Worm (Caenorhabditis elegans) whole organism, L3 larva: ENCODE data around the gene F58E2.4.
"Not testable (repeated sequence)": the region's sequence is repeated elsewhere in the genome, so short reads cannot be mapped to it uniquely, and the experiment has no call there.

Source experiments
- aly-2 ChIP-seq: fragments of 150-350 bp; optimal IDR thresholded peaks from 2 replicates; lab custom pipeline; 2014; ENCODE audit warnings: missing biosample characterization, missing genetic modification characterization
- ama-1 ChIP-seq: fragments of 150-350 bp; optimal IDR thresholded peaks from 2 replicates; lab custom pipeline; 2018
- ceh-16 ChIP-seq: sonication (generic microtip); optimal IDR thresholded peaks from 2 replicates; lab custom pipeline; 2017; ENCODE audit warnings: missing biosample characterization, missing genetic modification characterization
- ceh-28 ChIP-seq: fragments of 150-350 bp; optimal IDR thresholded peaks from 2 replicates; lab custom pipeline; 2014; ENCODE audit warnings: missing biosample characterization, missing genetic modification reagents, missing genetic modification characterization
- daf-12 ChIP-seq: fragments of 150-350 bp; optimal IDR thresholded peaks from 2 replicates; lab custom pipeline; 2014; ENCODE audit warnings: missing biosample characterization, missing genetic modification reagents, missing genetic modification characterization
- elt-1 ChIP-seq: fragments of 150-350 bp; optimal IDR thresholded peaks from 2 replicates; lab custom pipeline; 2014; ENCODE audit warnings: missing biosample characterization, missing genetic modification characterization
- elt-2 ChIP-seq: sonication (generic microtip); optimal IDR thresholded peaks from 2 replicates; lab custom pipeline; 2016; ENCODE audit warnings: missing genetic modification reagents, mild to moderate bottlenecking, missing genetic modification characterization, missing compliant biosample characterization
- elt-3 ChIP-seq, 3 experiments: fragments of 150-350 bp in 1 of 3; sonication (generic microtip) in 2 of 3; optimal IDR thresholded peaks; 2 replicates in 2 of 3; 4 replicates in 1 of 3; lab custom pipeline; 2014 to 2017; ENCODE audit warnings: missing biosample characterization in 3 of 3, missing genetic modification characterization in 3 of 3
- fos-1 ChIP-seq: fragments of 150-350 bp; optimal IDR thresholded peaks from 2 replicates; lab custom pipeline; 2014; ENCODE audit warnings: missing biosample characterization, missing genetic modification characterization
- hmg-11 ChIP-seq: sonication (generic microtip); optimal IDR thresholded peaks from 2 replicates; lab custom pipeline; 2016; ENCODE audit warnings: missing genetic modification characterization, missing compliant biosample characterization
- jun-1 ChIP-seq: fragments of 150-350 bp; optimal IDR thresholded peaks from 2 replicates; lab custom pipeline; 2014; ENCODE audit warnings: missing biosample characterization, missing genetic modification reagents, missing genetic modification characterization
- lin-15B ChIP-seq: fragments of 150-350 bp; optimal IDR thresholded peaks from 2 replicates; lab custom pipeline; 2014; ENCODE audit warnings: missing biosample characterization, missing genetic modification characterization
- mdl-1 ChIP-seq: fragments of 150-350 bp; optimal IDR thresholded peaks from 2 replicates; lab custom pipeline; 2014; ENCODE audit warnings: missing biosample characterization, missing genetic modification characterization
- mml-1 ChIP-seq: fragments of 150-350 bp; sonication (generic microtip); optimal IDR thresholded peaks from 3 replicates; lab custom pipeline; 2014; ENCODE audit warnings: missing biosample characterization, missing genetic modification characterization
- nfya-1 ChIP-seq: sonication (generic microtip); optimal IDR thresholded peaks from 2 replicates; lab custom pipeline; 2017; ENCODE audit warnings: missing genetic modification characterization, mild to moderate bottlenecking, missing compliant biosample characterization, antibody characterized with exemption, moderate library complexity; ENCODE audit not compliant: insufficient read depth
- nhr-12 ChIP-seq: fragments of 150-350 bp; optimal IDR thresholded peaks from 2 replicates; lab custom pipeline; 2014; ENCODE audit warnings: missing biosample characterization, missing genetic modification characterization
- nhr-23 ChIP-seq: fragments of 150-350 bp; optimal IDR thresholded peaks from 2 replicates; lab custom pipeline; 2014; ENCODE audit warnings: missing biosample characterization, missing genetic modification reagents, missing genetic modification characterization
- nhr-237 ChIP-seq: fragments of 150-350 bp; optimal IDR thresholded peaks from 2 replicates; lab custom pipeline; 2014; ENCODE audit warnings: missing biosample characterization, missing genetic modification characterization
- nhr-25 ChIP-seq: sonication (generic microtip); optimal IDR thresholded peaks from 2 replicates; lab custom pipeline; 2017; ENCODE audit warnings: missing biosample characterization, missing genetic modification characterization
- nhr-28 ChIP-seq: fragments of 150-350 bp; optimal IDR thresholded peaks from 2 replicates; lab custom pipeline; 2014; ENCODE audit warnings: missing biosample characterization, missing genetic modification characterization
- nhr-43 ChIP-seq: sonication (generic microtip); optimal IDR thresholded peaks from 2 replicates; lab custom pipeline; 2016; ENCODE audit warnings: mild to moderate bottlenecking, missing genetic modification characterization, missing compliant biosample characterization; ENCODE audit not compliant: poor library complexity, severe bottlenecking
- nhr-67 ChIP-seq: fragments of 150-350 bp; optimal IDR thresholded peaks from 2 replicates; lab custom pipeline; 2014; ENCODE audit warnings: missing biosample characterization, missing genetic modification characterization
- nhr-76 ChIP-seq: fragments of 150-350 bp; sonication (generic microtip); optimal IDR thresholded peaks from 5 replicates; lab custom pipeline; 2014; ENCODE audit warnings: missing biosample characterization, missing genetic modification characterization
- pha-4 ChIP-seq: fragments of 150-350 bp; optimal IDR thresholded peaks from 2 replicates; lab custom pipeline; 2014; ENCODE audit warnings: missing biosample characterization, missing genetic modification reagents, missing genetic modification characterization
- pqm-1 ChIP-seq: fragments of 150-350 bp; optimal IDR thresholded peaks from 2 replicates; lab custom pipeline; 2017; ENCODE audit warnings: missing biosample characterization, missing genetic modification characterization, inconsistent platforms
- sea-2 ChIP-seq: fragments of 150-350 bp; sonication (generic microtip); optimal IDR thresholded peaks from 4 replicates; lab custom pipeline; 2014; ENCODE audit warnings: missing biosample characterization, missing genetic modification reagents, missing genetic modification characterization
- snpc-4 ChIP-seq: fragments of 150-350 bp; optimal IDR thresholded peaks from 2 replicates; lab custom pipeline; 2014; ENCODE audit warnings: missing biosample characterization, missing genetic modification characterization
- tbx-2 ChIP-seq: sonication (generic microtip); optimal IDR thresholded peaks from 2 replicates; lab custom pipeline; 2016; ENCODE audit warnings: mild to moderate bottlenecking, missing genetic modification characterization, missing compliant biosample characterization
- unc-39 ChIP-seq: sonication (generic microtip); optimal IDR thresholded peaks from 4 replicates; lab custom pipeline; 2017; ENCODE audit warnings: missing biosample characterization, missing genetic modification characterization
- unc-62 ChIP-seq: fragments of 150-350 bp; sonication (generic microtip); optimal IDR thresholded peaks from 4 replicates; lab custom pipeline; 2014; ENCODE audit warnings: missing biosample characterization, missing genetic modification reagents, missing genetic modification characterization
- ztf-11 ChIP-seq: fragments of 150-350 bp; optimal IDR thresholded peaks from 2 replicates; lab custom pipeline; 2014; ENCODE audit warnings: missing biosample characterization, missing genetic modification characterization
- ztf-4 ChIP-seq: fragments of 150-350 bp; optimal IDR thresholded peaks from 2 replicates; lab custom pipeline; 2014; ENCODE audit warnings: missing biosample characterization, missing genetic modification characterization

The F58E2.4 gene

DNA sequence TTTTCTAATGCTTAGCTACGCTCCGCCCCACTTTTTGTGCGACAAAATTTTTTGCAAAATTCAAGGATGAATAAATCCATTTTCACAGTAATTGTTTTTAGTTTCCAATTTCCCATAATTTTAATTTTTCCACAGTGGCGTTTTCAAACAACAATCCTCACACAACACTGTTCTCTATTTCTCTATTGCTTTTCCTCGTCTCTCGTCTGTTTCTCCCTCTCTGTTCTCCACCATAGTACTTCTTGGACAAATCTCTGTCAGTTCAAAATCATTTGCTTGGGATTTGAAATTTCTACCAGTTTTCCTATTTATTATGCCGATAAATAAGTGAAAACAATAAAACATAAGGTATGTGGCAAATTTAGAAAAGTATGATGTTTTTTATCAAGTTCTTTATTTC is at the start of gene F58E2.4:
F58E2.4 (plus strand) TSS at position 134 of the 400 bp plus-strand sequence.
- no peak for TF ChIP-seq snpc-4
- TF ChIP-seq, all 47 proteins: peak for 0

- TF ChIP-seq snpc-4 (no peak), nhr-67 (no peak), mdl-1 (no peak), nhr-43 (tag; lab: Kevin White, UChicago) (no peak), hmg-11 (tag; lab: Kevin White, UChicago) (no peak), jun-1 (tag; lab: Kevin White, UChicago) (no peak), pha-4 (tag; lab: Kevin White, UChicago) (no peak), unc-39 (tag; lab: Kevin White, UChicago) (no peak), mml-1 (tag; lab: Kevin White, UChicago) (no peak), nhr-23 (tag; lab: Kevin White, UChicago) (no peak), lin-15B (tag; lab: Kevin White, UChicago) (no peak), ama-1 (no peak), unc-62 (GFP tag; lab: Kevin White, UChicago) (no peak), daf-12 (tag; lab: Kevin White, UChicago) (no peak), aly-2 (no peak)
These were observed 47.8 kb upstream of the F58E2.4 start, which contains the start of gene lgc-9 for ce11 chrIV:3415383-3415782. Gene lgc-9 (plus strand): TSS chrIV:3415683.

DNA sequence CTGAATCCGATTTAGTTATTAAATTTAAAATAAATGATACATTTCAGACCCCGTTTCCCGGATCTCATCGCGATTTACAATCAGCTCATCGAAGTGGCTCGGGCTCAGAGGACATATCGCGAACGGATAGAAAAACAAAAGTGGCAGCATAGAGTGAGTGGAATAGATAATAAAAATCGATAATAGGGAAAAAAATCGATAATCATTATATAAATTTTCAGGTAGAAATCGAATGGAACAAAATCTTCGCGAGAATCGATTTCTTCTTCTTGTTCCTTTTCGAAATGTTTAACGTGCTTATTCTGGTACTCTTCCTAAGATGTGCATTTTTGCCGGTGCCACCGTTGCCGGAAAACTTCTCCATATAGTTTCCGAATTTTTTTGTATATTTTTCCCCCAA is 44.4 kb upstream of the F58E2.4 start:
- TF ChIP-seq aly-2 = no peak
- TF ChIP-seq tbx-2 = no peak
- peak; percentile 39 for TF ChIP-seq ceh-28 (tag; lab: Kevin White, UChicago)
- TF ChIP-seq sea-2 (GFP tag; lab: Kevin White, UChicago) = no peak
- no peak for TF ChIP-seq lin-15B (tag; lab: Kevin White, UChicago)

- TF ChIP-seq nhr-67 (no peak), fos-1 (tag; lab: Kevin White, UChicago) (no peak)
These were observed 40.7 kb upstream of the F58E2.4 start, which contains the start of gene C04C3.6 for ce11 chrIV:3422516-3422915. Gene C04C3.6 (minus strand): TSS chrIV:3422616.

ce11 chrIV:3428434-3428950 is 34.7 kb upstream of the F58E2.4 start, which contains the start of the genes C04C3.9 and srz-60:
Gene C04C3.9 (minus strand): TSS chrIV:3428534.
Gene srz-60 (plus strand): TSS chrIV:3428900.
- no peak for TF ChIP-seq ztf-11 (tag; lab: Kevin White, UChicago)
- no peak for TF ChIP-seq nhr-28 (tag; lab: Kevin White, UChicago)
- TF ChIP-seq ceh-16 (tag; lab: Kevin White, UChicago) = no peak
- TF ChIP-seq, all 47 proteins: peak for 0

- TF ChIP-seq tbx-2; nhr-12 (tag; lab: Kevin White, UChicago); ztf-4 (tag; lab: Kevin White, UChicago): not testable (repeated sequence)
- TF ChIP-seq, all 47 proteins: peak for 0; not testable (repeated sequence) for 47
These were observed 29.8 kb upstream of the F58E2.4 start, which contains the start of gene C04C3.7 for ce11 chrIV:3433387-3433786. Gene C04C3.7 (minus strand): TSS chrIV:3433487.

DNA sequence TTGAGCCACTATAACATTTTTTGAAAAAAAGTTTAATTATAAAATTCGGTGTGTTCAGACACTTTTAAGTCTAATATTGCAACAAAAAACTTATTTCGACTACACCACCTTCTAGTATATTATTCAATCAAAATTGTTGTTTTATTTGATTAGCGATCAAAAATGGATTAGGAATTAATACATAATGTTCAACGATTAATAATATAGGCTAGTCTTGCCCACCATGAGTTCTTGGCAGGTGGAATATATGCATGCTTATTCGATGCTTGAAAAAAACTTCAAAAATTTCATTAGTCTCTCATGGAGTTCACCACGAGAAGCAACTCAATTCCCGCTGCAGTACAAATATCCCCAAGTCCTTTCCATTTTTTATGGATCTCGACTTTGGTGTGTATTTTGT is 27.2 kb upstream of the F58E2.4 start, which contains the start of gene srz-32:
srz-32 (plus strand) TSS at position 301 of the 400 bp plus-strand sequence.
- TF ChIP-seq aly-2 = no peak
- TF ChIP-seq pqm-1 (tag; lab: Kevin White, UChicago) = no peak
- no peak for TF ChIP-seq nfya-1
- TF ChIP-seq sea-2 (GFP tag; lab: Kevin White, UChicago) = no peak
- TF ChIP-seq tbx-2 = no peak
- TF ChIP-seq, all 47 proteins: peak for 0

DNA sequence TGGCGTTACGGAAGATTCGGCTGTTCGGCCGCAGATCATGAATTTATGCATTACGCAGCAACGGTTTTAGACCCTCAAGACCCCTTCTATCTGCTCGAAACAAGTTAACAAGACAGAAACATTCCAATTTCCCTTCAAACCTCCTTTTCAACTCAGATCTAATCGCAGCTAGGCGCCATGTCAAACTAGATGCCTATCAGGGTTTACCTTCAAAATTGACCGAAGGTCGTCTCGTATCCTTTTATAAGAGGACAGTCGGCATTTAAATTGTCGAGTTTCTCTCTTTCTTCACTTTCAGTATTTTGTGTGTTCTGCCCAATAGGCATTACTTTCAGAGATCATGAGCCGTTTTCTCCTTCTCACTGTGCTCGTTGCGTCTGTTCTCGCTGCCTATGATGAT is 25.2 kb upstream of the F58E2.4 start, which contains the start of gene grd-13:
grd-13 (plus strand) TSS at position 291 of the 400 bp plus-strand sequence.
- TF ChIP-seq nfya-1 = no peak
- TF ChIP-seq elt-1 (tag; lab: Kevin White, UChicago) = peak; percentile 89
- no peak for TF ChIP-seq hmg-11 (tag; lab: Kevin White, UChicago)
- TF ChIP-seq nhr-25 (tag; lab: Kevin White, UChicago) = peak; percentile 71
- no peak for TF ChIP-seq elt-2
- no peak for TF ChIP-seq nhr-237
- TF ChIP-seq pqm-1 (tag; lab: Kevin White, UChicago) = no peak
- no peak for TF ChIP-seq nhr-76 (tag; lab: Kevin White, UChicago)
- TF ChIP-seq elt-3 (tag; optimal IDR thresholded peaks at IDR 0.05; lab: Kevin White, UChicago) = no peak
